Fruit fly (Drosophila melanogaster) whole organism, pupa: ENCODE data around the gene AANATL3.

Experiments
- CG10348 ChIP-seq: fragments of 200-800 bp; sonication (Bioruptor generic); IDR thresholded peaks from 2 replicates; pipeline ENCODE4 v1.3.6; 2022; ENCODE audit warnings: missing biosample characterization, missing genetic modification characterization
- CG12605 ChIP-seq: fragments of 200-800 bp; sonication (Bioruptor generic); IDR thresholded peaks from 2 replicates; pipeline ENCODE4 v1.3.6; 2022; ENCODE audit warnings: missing biosample characterization, missing genetic modification characterization
- CG13204 ChIP-seq: fragments of 200-800 bp; sonication (Bioruptor generic); optimal IDR thresholded peaks from 2 replicates; lab custom pipeline; 2018; ENCODE audit warnings: missing biosample characterization, mild to moderate bottlenecking, missing genetic modification characterization, moderate library complexity
- CG14655 ChIP-seq: fragments of 200-800 bp; sonication (Bioruptor generic); optimal IDR thresholded peaks from 3 replicates; lab custom pipeline; 2017; ENCODE audit warnings: mild to moderate bottlenecking, missing biosample characterization, missing genetic modification reagents, missing genetic modification characterization
- CG15710 ChIP-seq: fragments of 200-800 bp; sonication (Bioruptor generic); optimal IDR thresholded peaks from 2 replicates; lab custom pipeline; 2018; ENCODE audit warnings: missing biosample characterization, mild to moderate bottlenecking, missing genetic modification characterization, moderate library complexity
- CG17806 ChIP-seq: fragments of 200-800 bp; sonication (Bioruptor generic); optimal IDR thresholded peaks from 2 replicates; lab custom pipeline; 2018; ENCODE audit warnings: missing biosample characterization, mild to moderate bottlenecking, missing genetic modification characterization, moderate library complexity
- CG32121 ChIP-seq: fragments of 200-800 bp; sonication (Bioruptor generic); IDR thresholded peaks from 2 replicates; pipeline ENCODE4 v1.3.6; 2022; ENCODE audit warnings: missing biosample characterization, missing genetic modification characterization
- CG34367 ChIP-seq: fragments of 200-800 bp; sonication (Bioruptor generic); optimal IDR thresholded peaks from 2 replicates; lab custom pipeline; 2018; ENCODE audit warnings: missing biosample characterization, mild to moderate bottlenecking, missing genetic modification characterization
- CG4496 ChIP-seq: fragments of 200-800 bp; sonication (Bioruptor generic); IDR thresholded peaks from 3 replicates; pipeline ENCODE4 v1.3.6; 2022; ENCODE audit warnings: missing biosample characterization, missing genetic modification characterization
- CG8159 ChIP-seq: fragments of 200-800 bp; sonication (Bioruptor generic); optimal IDR thresholded peaks from 3 replicates; lab custom pipeline; 2018; ENCODE audit warnings: missing biosample characterization, mild to moderate bottlenecking, missing genetic modification characterization, moderate library complexity
- CG8301 ChIP-seq: fragments of 200-800 bp; sonication (Bioruptor generic); optimal IDR thresholded peaks from 2 replicates; lab custom pipeline; 2018; ENCODE audit warnings: missing biosample characterization, mild to moderate bottlenecking, missing genetic modification characterization
- CG9948 ChIP-seq: fragments of 200-800 bp; sonication (Bioruptor generic); optimal IDR thresholded peaks from 2 replicates; lab custom pipeline; 2018; ENCODE audit warnings: missing biosample characterization, mild to moderate bottlenecking, missing genetic modification characterization, moderate library complexity
- D1 ChIP-seq: fragments of 200-800 bp; sonication (Bioruptor generic); optimal IDR thresholded peaks from 2 replicates; lab custom pipeline; 2018; ENCODE audit warnings: missing biosample characterization, mild to moderate bottlenecking, missing genetic modification characterization, moderate library complexity
- EcR ChIP-seq: fragments of 200-800 bp; sonication (Bioruptor generic); optimal IDR thresholded peaks from 3 replicates; lab custom pipeline; 2019; ENCODE audit warnings: missing biosample characterization, missing genetic modification characterization, mild to moderate bottlenecking, moderate library complexity, missing genetic modification reagents
- Ets98B ChIP-seq: fragments of 200-800 bp; sonication (Bioruptor generic); IDR thresholded peaks from 2 replicates; pipeline ENCODE4 v1.3.6; 2022; ENCODE audit warnings: missing biosample characterization, missing genetic modification characterization
- Pif1A ChIP-seq: fragments of 200-800 bp; sonication (Bioruptor generic); optimal IDR thresholded peaks from 3 replicates; lab custom pipeline; 2016; ENCODE audit warnings: missing biosample characterization, missing genetic modification characterization
- Pif1B ChIP-seq: fragments of 200-800 bp; sonication (Bioruptor generic); optimal IDR thresholded peaks from 3 replicates; lab custom pipeline; 2016; ENCODE audit warnings: missing biosample characterization, missing genetic modification characterization
- Snoo ChIP-seq: fragments of 200-800 bp; sonication (Bioruptor generic); optimal IDR thresholded peaks from 3 replicates; lab custom pipeline; 2017; ENCODE audit warnings: missing biosample characterization, mild to moderate bottlenecking, missing genetic modification characterization, inconsistent platforms
- fd96Ca ChIP-seq: fragments of 200-800 bp; sonication (Bioruptor generic); IDR thresholded peaks from 3 replicates; pipeline ENCODE4 v1.3.6; 2022; ENCODE audit warnings: missing biosample characterization, missing genetic modification characterization
- gl ChIP-seq: fragments of 200-800 bp; sonication (Bioruptor generic); optimal IDR thresholded peaks from 2 replicates; lab custom pipeline; 2018; ENCODE audit warnings: missing biosample characterization, mild to moderate bottlenecking, missing genetic modification characterization
- rn ChIP-seq: fragments of 200-800 bp; sonication (Bioruptor generic); IDR thresholded peaks from 2 replicates; pipeline ENCODE4 v1.3.6; 2022; ENCODE audit warnings: missing biosample characterization, missing genetic modification characterization

AANATL3 gene

dm6 chr2L:20026351-20026849 lies 789 bp upstream of the AANATL3 start:
- TF ChIP-seq Ets98B (no peak), CG34367 (tag; lab: Kevin White, UChicago) (no peak), CG8159 (tag; lab: Kevin White, UChicago) (no peak)

dm6 chr2L:20024333-20024732 lies 1.3 kb downstream of the AANATL3 start:
- TF ChIP-seq CG32121 (GFP tag; lab: Robert Waterston, UW) (no peak), CG10348 (GFP tag; lab: Robert Waterston, UW) (no peak), CG34367 (tag; lab: Kevin White, UChicago) (no peak), CG14655 (GFP tag; lab: Kevin White, UChicago) (no peak), CG13204 (no peak)

dm6 chr2L:20020091-20020490 lies 5.5 kb downstream of the AANATL3 start:
- TF ChIP-seq Pif1A (GFP tag; lab: Kevin White, UChicago) (no peak), CG13204 (peak; percentile 15)

dm6 chr2L:20017055-20017454 lies 8.6 kb downstream of the AANATL3 start, which contains the start of gene CG43861:
TSS of gene CG43861 (minus strand) at chr2L:20017282.
- TF ChIP-seq CG10348 (GFP tag; lab: Robert Waterston, UW) (no peak), CG13204 (no peak), CG8159 (tag; lab: Kevin White, UChicago) (peak; percentile 14), CG34367 (tag; lab: Kevin White, UChicago) (no peak), gl (no peak), CG9948 (tag; lab: Kevin White, UChicago) (peak; percentile 19), Snoo (tag; lab: Kevin White, UChicago) (no peak), fd96Ca (GFP tag; lab: Robert Waterston, UW) (no peak; the same call in 2 of the 3 replicates), D1 (tag; lab: Kevin White, UChicago) (no peak), CG14655 (GFP tag; lab: Kevin White, UChicago) (peak; percentile 46), CG12605 (GFP tag; lab: Robert Waterston, UW) (no peak), Ets98B (peak; percentile 16; the same call in 1 of the 2 replicates), Pif1A (GFP tag; lab: Kevin White, UChicago) (no peak), CG8301 (tag; lab: Kevin White, UChicago) (peak; percentile 43), CG4496 (0 out of 3 replicates have a peak, but pooled peaks have one; percentile 37), rn (no peak), CG17806 (no peak), CG32121 (GFP tag; lab: Robert Waterston, UW) (no peak; the same call in 1 of the 2 replicates), CG15710 (tag; lab: Kevin White, UChicago) (no peak), Pif1B (GFP tag; lab: Kevin White, UChicago) (no peak), EcR (GFP tag; lab: Kevin White, UChicago) (no peak)

dm6 chr2L:20016448-20016847 lies 9.2 kb downstream of the AANATL3 start:
- TF ChIP-seq CG9948 (tag; lab: Kevin White, UChicago) (no peak), CG10348 (GFP tag; lab: Robert Waterston, UW) (no peak), rn (no peak), CG12605 (GFP tag; lab: Robert Waterston, UW) (no peak), CG15710 (tag; lab: Kevin White, UChicago) (no peak), CG4496 (no peak), Pif1B (GFP tag; lab: Kevin White, UChicago) (no peak), CG34367 (tag; lab: Kevin White, UChicago) (no peak), CG13204 (no peak), CG8159 (tag; lab: Kevin White, UChicago) (no peak), CG17806 (no peak), Snoo (tag; lab: Kevin White, UChicago) (no peak), Pif1A (GFP tag; lab: Kevin White, UChicago) (no peak), fd96Ca (GFP tag; lab: Robert Waterston, UW) (no peak), gl (no peak), EcR (GFP tag; lab: Kevin White, UChicago) (no peak)

- TF ChIP-seq Ets98B (no peak), CG8159 (tag; lab: Kevin White, UChicago) (no peak), CG15710 (tag; lab: Kevin White, UChicago) (no peak), Pif1B (GFP tag; lab: Kevin White, UChicago) (no peak), CG13204 (no peak), CG8301 (tag; lab: Kevin White, UChicago) (no peak), fd96Ca (GFP tag; lab: Robert Waterston, UW) (no peak), CG12605 (GFP tag; lab: Robert Waterston, UW) (no peak), CG10348 (GFP tag; lab: Robert Waterston, UW) (no peak), CG17806 (no peak), CG34367 (tag; lab: Kevin White, UChicago) (no peak), CG14655 (GFP tag; lab: Kevin White, UChicago) (no peak), CG32121 (GFP tag; lab: Robert Waterston, UW) (no peak)
Measured at dm6 chr2L:20005064-20005463, 20.5 kb downstream of the AANATL3 start.

- TF ChIP-seq CG32121 (GFP tag; lab: Robert Waterston, UW) (no peak), CG4496 (no peak), Snoo (tag; lab: Kevin White, UChicago) (no peak), rn (no peak), gl (no peak), Pif1B (GFP tag; lab: Kevin White, UChicago) (no peak), Pif1A (GFP tag; lab: Kevin White, UChicago) (no peak), CG8159 (tag; lab: Kevin White, UChicago) (no peak), CG15710 (tag; lab: Kevin White, UChicago) (no peak), EcR (GFP tag; lab: Kevin White, UChicago) (no peak), fd96Ca (GFP tag; lab: Robert Waterston, UW) (no peak), CG9948 (tag; lab: Kevin White, UChicago) (no peak), CG34367 (tag; lab: Kevin White, UChicago) (no peak), Ets98B (no peak), CG8301 (tag; lab: Kevin White, UChicago) (no peak), CG17806 (no peak), D1 (tag; lab: Kevin White, UChicago) (no peak), CG10348 (GFP tag; lab: Robert Waterston, UW) (no peak), CG14655 (GFP tag; lab: Kevin White, UChicago) (no peak), CG13204 (no peak)
- TF ChIP-seq, all 21 proteins: peak for 0
Measured at dm6 chr2L:20004341-20004740, 21.3 kb downstream of the AANATL3 start.
